Fruit fly (Drosophila melanogaster): ENCODE data around the gene yem.

DNA sequence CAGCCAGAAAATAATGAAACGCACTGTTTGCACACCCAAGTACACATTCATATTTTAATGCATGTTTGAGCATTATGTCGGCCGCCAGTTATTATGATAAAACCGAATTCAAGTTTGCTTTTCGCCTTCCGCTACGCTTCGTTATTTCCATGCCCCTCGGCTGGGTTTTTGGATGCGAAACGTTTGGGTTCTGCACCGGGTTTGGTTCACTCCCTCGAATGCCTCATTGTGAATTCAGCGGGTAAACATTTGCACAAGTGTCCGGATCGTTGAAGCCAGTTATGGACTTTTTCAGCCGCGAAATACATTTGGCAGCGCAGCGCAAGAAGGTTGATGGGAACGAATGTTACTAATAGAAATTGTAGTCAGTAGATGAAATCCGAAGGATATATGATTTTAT is 51.5 kb downstream of the yem start:
- TF ChIP-seq h (GFP tag; optimal IDR thresholded peaks at IDR 0.05) (peak; percentile 7), pan (optimal IDR thresholded peaks at IDR 0.05) (no peak), ey (GFP tag; optimal IDR thresholded peaks at IDR 0.05) (no peak), Vsx2 (GFP tag; optimal IDR thresholded peaks at IDR 0.05; ENCODE audit: partially characterized antibody) (no peak), Jra (GFP tag; optimal IDR thresholded peaks at IDR 0.05) (no peak)
